Worm (Caenorhabditis elegans) whole organism, L3 larva: ENCODE measurements around the gene srt-28.

Source experiments
- ceh-16 ChIP-seq: sonication (generic microtip); optimal IDR thresholded peaks from 2 replicates; lab custom pipeline; 2017; ENCODE audit warnings: missing biosample characterization, missing genetic modification characterization
- elt-3 ChIP-seq, 3 experiments: fragments of 150-350 bp in 1 of 3; sonication (generic microtip) in 2 of 3; optimal IDR thresholded peaks; 2 replicates in 2 of 3; 4 replicates in 1 of 3; lab custom pipeline; 2014 to 2017; ENCODE audit warnings: missing biosample characterization in 3 of 3, missing genetic modification characterization in 3 of 3
- fkh-2 ChIP-seq: fragments of 150-350 bp; optimal IDR thresholded peaks from 2 replicates; lab custom pipeline; 2014; ENCODE audit warnings: missing biosample characterization, missing genetic modification reagents, missing genetic modification characterization
- fos-1 ChIP-seq: fragments of 150-350 bp; optimal IDR thresholded peaks from 2 replicates; lab custom pipeline; 2014; ENCODE audit warnings: missing biosample characterization, missing genetic modification characterization
- nhr-237 ChIP-seq: fragments of 150-350 bp; optimal IDR thresholded peaks from 2 replicates; lab custom pipeline; 2014; ENCODE audit warnings: missing biosample characterization, missing genetic modification characterization
- nhr-25 ChIP-seq: sonication (generic microtip); optimal IDR thresholded peaks from 2 replicates; lab custom pipeline; 2017; ENCODE audit warnings: missing biosample characterization, missing genetic modification characterization

DNA sequence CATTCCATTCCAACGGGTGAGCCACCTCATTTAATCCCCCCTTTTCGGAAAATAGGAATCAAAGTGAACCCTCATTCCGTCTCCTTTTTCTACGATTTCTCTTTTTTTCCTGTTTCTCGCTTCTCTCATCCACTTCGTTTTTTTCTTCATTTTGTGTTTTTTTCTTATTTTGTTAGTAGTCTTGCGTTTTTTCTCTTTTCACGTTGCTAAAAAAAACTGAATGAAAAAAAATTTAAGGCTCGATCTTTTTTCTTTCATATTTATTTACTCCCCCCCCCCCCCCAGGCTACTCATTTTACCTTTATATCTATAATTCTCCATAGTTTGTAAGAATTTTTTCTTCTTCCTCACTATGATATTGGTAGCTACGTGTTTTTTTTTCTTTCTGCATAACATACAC, 35.8 kb downstream of the srt-28 start:
- TF ChIP-seq elt-3 (tag; optimal IDR thresholded peaks at IDR 0.05; lab: Kevin White, UChicago) (no peak), ceh-16 (tag; lab: Kevin White, UChicago) (no peak), nhr-237 (tag; lab: Kevin White, UChicago) (no peak), fkh-2 (tag; lab: Kevin White, UChicago) (no peak), fos-1 (no peak), nhr-25 (tag; lab: Kevin White, UChicago) (no peak)
